Worm (Caenorhabditis elegans): ENCODE measurements around the gene F49H6.8.

- TF ChIP-seq mab-5 (tag; optimal IDR thresholded peaks at IDR 0.05) = no peak
- no peak for TF ChIP-seq unc-62 (GFP tag; optimal IDR thresholded peaks at IDR 0.05)
- no peak for TF ChIP-seq ceh-16 (tag; optimal IDR thresholded peaks at IDR 0.05)
- TF ChIP-seq C34F6.9 (tag; optimal IDR thresholded peaks at IDR 0.05) = no peak
- TF ChIP-seq aly-2 (tag; optimal IDR thresholded peaks at IDR 0.05) = no peak
- no peak for TF ChIP-seq F13H6.1 (tag; optimal IDR thresholded peaks at IDR 0.05)
- TF ChIP-seq ztf-4 (tag; optimal IDR thresholded peaks at IDR 0.05) = no peak
Observed at ce11 chrV:17008302-17008701, 14.2 kb downstream of the F49H6.8 start, which contains the start of gene sri-69.
